Worm (Caenorhabditis elegans): ENCODE data around the gene spp-8.

DNA sequence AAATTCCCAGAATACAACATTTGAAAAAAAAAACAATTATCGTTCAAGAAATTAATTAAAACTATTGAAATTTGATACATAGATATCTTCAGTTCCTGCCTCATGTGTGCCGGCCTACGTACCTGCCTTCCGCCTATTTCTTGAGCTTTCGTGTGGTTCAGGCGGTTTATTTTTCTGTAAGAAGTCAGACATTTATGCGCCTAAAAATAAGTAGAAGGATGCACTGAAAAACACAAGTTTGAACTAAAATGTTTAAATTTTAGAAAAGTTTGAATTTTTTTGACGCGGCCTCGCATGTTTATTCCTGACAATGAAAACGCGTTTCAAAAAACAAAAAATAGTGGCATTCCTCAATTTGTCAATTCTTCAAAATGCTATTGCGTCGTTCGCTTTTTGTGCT lies 7.7 kb upstream of the spp-8 start, which contains the start of gene C28C12.11:
- TF ChIP-seq sem-4 (tag; optimal IDR thresholded peaks at IDR 0.05) (no peak), blmp-1 (tag; optimal IDR thresholded peaks at IDR 0.05; ENCODE audit: insufficient read depth) (no peak), ceh-16 (tag; optimal IDR thresholded peaks at IDR 0.05) (no peak), lin-39 (tag; optimal IDR thresholded peaks at IDR 0.05) (no peak), fos-1 (tag; optimal IDR thresholded peaks at IDR 0.05) (no peak), aly-2 (tag; optimal IDR thresholded peaks at IDR 0.05) (no peak), ama-1 (optimal IDR thresholded peaks at IDR 0.05) (no peak), unc-62 (GFP tag; optimal IDR thresholded peaks at IDR 0.05) (no peak), alr-1 (tag; optimal IDR thresholded peaks at IDR 0.05) (no peak), zag-1 (tag; optimal IDR thresholded peaks at IDR 0.05) (no peak), egl-27 (tag; optimal IDR thresholded peaks at IDR 0.05) (no peak), lsy-2 (tag; optimal IDR thresholded peaks at IDR 0.05) (no peak), mdl-1 (tag; optimal IDR thresholded peaks at IDR 0.05) (no peak), lin-11 (tag; optimal IDR thresholded peaks at IDR 0.05) (no peak)

Measured in whole organism, L2 larva.